Fruit fly (Drosophila melanogaster): ENCODE data around the gene CG43131.

CG43131 gene

DNA sequence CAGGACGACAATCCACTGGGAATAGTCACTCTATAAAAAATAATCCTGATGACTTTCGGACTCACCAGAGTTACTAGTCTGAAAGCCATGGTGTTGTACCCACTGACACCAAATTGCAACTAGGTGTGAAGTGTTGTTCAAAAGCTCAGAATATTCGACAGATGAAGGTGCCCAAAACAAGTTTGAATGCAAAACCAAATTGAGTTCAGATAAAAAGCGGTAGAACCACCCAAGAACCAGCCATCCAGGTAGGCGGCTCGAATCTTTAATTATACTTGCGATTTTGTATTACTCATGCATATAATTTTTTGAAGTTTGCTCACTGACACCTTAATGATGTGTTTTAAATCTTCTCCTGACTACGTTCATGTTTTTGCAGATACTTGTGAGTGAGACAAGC lies at the start of gene CG43131:
TSS of gene CG43131 (minus strand) at position 101 of the 400 bp plus-strand sequence.
- no peak for TF ChIP-seq Dll (optimal IDR thresholded peaks at IDR 0.05)
- no peak for TF ChIP-seq pan (optimal IDR thresholded peaks at IDR 0.05)
- TF ChIP-seq psq (optimal IDR thresholded peaks at IDR 0.05), result no peak
- TF ChIP-seq CG8478 (optimal IDR thresholded peaks at IDR 0.05), result no peak
- no peak for TF ChIP-seq usp (GFP tag; optimal IDR thresholded peaks at IDR 0.05)
- TF ChIP-seq EcR (GFP tag; optimal IDR thresholded peaks at IDR 0.05), result no peak

DNA sequence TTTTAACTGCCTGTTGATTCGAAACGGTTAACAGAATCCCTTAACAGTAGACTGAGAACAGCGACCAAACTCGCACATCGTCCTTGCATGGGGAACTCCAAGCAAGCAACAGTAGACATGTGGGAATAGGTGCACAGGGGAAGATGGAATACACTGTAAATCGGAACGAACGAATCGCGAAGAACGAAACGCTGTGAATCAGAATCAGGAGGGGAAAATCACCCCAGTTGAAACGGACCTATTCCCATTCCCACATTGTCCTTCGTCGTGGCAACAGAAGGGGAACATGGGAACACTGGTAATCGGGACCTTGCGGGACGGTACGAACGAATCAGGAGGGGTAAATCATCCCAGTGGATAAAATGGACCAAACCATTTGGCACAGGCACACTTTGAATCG lies 41.5 kb upstream of the CG43131 start, which contains the start of gene dpr16:
TSS of gene dpr16 (plus strand) at position 386 of the 400 bp plus-strand sequence.
- TF ChIP-seq CG8478 (optimal IDR thresholded peaks at IDR 0.05) (no peak), psq (optimal IDR thresholded peaks at IDR 0.05) (no peak), usp (GFP tag; optimal IDR thresholded peaks at IDR 0.05) (no peak), EcR (GFP tag; optimal IDR thresholded peaks at IDR 0.05) (no peak)

dm6 chr3R:5138889-5139288 lies 29.9 kb upstream of the CG43131 start, which contains the start of gene CG12589:
Gene CG12589, minus strand, starts transcription at chr3R:5138989.
- TF ChIP-seq usp (GFP tag; optimal IDR thresholded peaks at IDR 0.05) (no peak), CG8478 (optimal IDR thresholded peaks at IDR 0.05) (no peak), psq (optimal IDR thresholded peaks at IDR 0.05) (no peak), pan (optimal IDR thresholded peaks at IDR 0.05) (no peak), Dll (optimal IDR thresholded peaks at IDR 0.05) (no peak), EcR (GFP tag; optimal IDR thresholded peaks at IDR 0.05) (no peak)

dm6 chr3R:5127790-5128243 lies 18.8 kb upstream of the CG43131 start, which contains the start of gene RabGGTa:
Gene RabGGTa, plus strand, starts transcription at chr3R:5128087.
- TF ChIP-seq CG8478 (optimal IDR thresholded peaks at IDR 0.05), result no peak
- no peak for TF ChIP-seq EcR (GFP tag; optimal IDR thresholded peaks at IDR 0.05)
- TF ChIP-seq psq (optimal IDR thresholded peaks at IDR 0.05), result no peak
- TF ChIP-seq Dll (optimal IDR thresholded peaks at IDR 0.05), result no peak
- no peak for TF ChIP-seq pan (optimal IDR thresholded peaks at IDR 0.05)
- no peak for TF ChIP-seq usp (GFP tag; optimal IDR thresholded peaks at IDR 0.05)

DNA sequence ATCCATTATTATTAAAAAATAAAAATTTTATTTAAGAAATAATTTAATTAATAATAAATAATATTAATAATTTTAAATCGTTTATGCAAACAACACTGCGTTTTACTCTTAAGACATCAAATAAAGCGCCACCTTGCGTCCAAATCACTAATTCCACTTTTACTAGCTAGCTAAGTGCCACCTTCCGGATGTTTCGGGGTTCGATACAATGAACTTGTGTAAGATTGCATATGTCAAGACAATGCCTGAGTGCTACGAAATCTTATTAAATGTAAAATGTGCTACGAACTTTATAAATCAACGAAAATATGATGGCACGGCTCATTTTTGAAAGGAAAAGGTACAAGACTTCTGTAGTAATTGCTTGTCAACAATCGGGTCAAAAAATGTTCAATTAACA lies 17.9 kb upstream of the CG43131 start:
- TF ChIP-seq EcR (GFP tag; optimal IDR thresholded peaks at IDR 0.05) (no peak), CG8478 (optimal IDR thresholded peaks at IDR 0.05) (no peak), psq (optimal IDR thresholded peaks at IDR 0.05) (no peak), Dll (optimal IDR thresholded peaks at IDR 0.05) (no peak), pan (optimal IDR thresholded peaks at IDR 0.05) (no peak), usp (GFP tag; optimal IDR thresholded peaks at IDR 0.05) (no peak)

dm6 chr3R:5125832-5126231 lies 16.9 kb upstream of the CG43131 start:
- TF ChIP-seq pan (optimal IDR thresholded peaks at IDR 0.05) (no peak), EcR (GFP tag; optimal IDR thresholded peaks at IDR 0.05) (no peak), CG8478 (optimal IDR thresholded peaks at IDR 0.05) (no peak), psq (optimal IDR thresholded peaks at IDR 0.05) (no peak), Dll (optimal IDR thresholded peaks at IDR 0.05) (no peak), usp (GFP tag; optimal IDR thresholded peaks at IDR 0.05) (no peak)

dm6 chr3R:5124928-5125327 lies 15.9 kb upstream of the CG43131 start:
- TF ChIP-seq usp (GFP tag; optimal IDR thresholded peaks at IDR 0.05), result no peak
- no peak for TF ChIP-seq pan (optimal IDR thresholded peaks at IDR 0.05)
- TF ChIP-seq Dll (optimal IDR thresholded peaks at IDR 0.05), result no peak
- TF ChIP-seq CG8478 (optimal IDR thresholded peaks at IDR 0.05), result no peak
- no peak for TF ChIP-seq psq (optimal IDR thresholded peaks at IDR 0.05)
- no peak for TF ChIP-seq EcR (GFP tag; optimal IDR thresholded peaks at IDR 0.05)

DNA sequence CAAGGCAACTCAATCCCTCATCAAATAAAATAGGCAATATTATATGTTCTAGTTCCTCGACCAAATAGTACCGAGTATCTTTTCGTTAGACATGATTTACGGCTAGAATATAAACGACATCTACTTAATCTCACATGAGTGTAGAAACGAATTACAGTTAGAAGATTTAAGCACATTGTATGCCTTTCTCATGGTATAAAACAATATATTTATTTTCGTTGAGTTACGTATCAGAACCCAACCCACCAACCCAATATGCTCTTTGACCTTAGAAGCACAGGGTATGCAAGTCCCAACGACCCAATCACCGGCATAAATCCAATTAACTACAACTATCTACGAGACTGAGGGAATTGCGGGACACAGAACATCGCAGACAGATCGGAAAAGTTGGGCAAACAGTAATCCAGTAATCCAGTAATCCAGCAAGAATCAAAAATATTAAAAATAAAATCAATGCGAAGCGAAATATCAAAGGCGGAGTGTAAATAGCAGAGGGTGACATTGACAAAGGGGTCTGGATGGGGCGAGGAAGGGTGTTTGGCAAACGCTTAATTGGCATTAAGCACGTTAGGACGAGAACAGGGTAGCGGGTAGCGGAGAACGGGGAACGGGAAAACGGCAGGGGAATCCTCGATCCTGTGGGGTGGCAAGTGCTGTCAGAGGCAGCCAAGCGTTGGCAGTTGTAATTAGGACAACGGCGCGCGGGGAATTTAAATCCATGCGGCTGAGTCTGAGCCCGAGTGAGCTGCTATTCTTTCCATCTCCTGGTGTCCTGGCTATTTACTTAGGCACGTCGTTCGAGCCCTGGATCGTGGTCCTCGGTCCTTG lies 13.5 kb upstream of the CG43131 start:
- no peak for TF ChIP-seq pan (optimal IDR thresholded peaks at IDR 0.05)
- TF ChIP-seq usp (GFP tag; optimal IDR thresholded peaks at IDR 0.05), result no peak
- no peak for TF ChIP-seq CG8478 (optimal IDR thresholded peaks at IDR 0.05)
- TF ChIP-seq Dll (optimal IDR thresholded peaks at IDR 0.05), result no peak
- no peak for TF ChIP-seq EcR (GFP tag; optimal IDR thresholded peaks at IDR 0.05)

dm6 chr3R:5120461-5121214 lies 11.7 kb upstream of the CG43131 start:
- TF ChIP-seq psq (optimal IDR thresholded peaks at IDR 0.05) (no peak), CG8478 (optimal IDR thresholded peaks at IDR 0.05) (no peak)

DNA sequence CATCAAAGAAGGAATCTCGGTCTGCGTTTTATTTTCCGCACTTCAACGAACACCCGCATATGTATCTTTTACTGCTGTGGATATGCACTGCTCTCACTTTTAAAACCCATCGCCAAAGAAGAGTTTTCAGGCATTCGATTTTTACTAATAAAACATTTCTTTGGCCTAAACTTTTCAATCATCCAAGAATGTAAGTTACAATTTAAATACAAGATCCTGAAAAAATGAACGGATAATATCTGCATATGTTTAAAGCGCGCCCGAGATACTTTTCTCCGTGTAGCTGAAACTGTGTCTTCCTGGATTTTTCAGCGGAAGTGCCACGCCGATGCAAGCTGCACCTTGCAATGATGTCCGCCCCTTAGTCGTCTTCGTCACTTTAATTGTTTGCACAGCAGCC lies 9.2 kb upstream of the CG43131 start:
- TF ChIP-seq CG8478 (optimal IDR thresholded peaks at IDR 0.05), result no peak
- peak; percentile 18 for TF ChIP-seq pan (optimal IDR thresholded peaks at IDR 0.05)

DNA sequence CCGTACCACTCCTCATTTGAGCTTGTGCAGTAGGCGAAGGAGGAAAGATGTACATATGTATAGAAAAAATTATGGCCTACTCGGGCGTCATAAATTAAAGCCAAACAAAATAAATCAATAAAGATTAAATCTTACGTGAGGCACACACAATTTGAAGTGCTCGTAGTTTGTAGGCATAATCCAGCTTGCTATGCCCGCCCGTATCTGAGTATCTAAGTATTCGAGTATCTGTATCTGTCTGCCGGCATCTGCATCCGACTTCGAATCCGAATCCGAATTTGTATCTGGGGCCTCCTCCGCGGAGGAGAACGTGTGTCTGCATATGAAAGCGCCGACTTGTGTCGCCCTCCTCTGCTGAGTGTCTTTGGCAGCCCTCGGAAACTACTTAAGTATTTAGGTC lies 7.4 kb upstream of the CG43131 start:
- TF ChIP-seq pan (optimal IDR thresholded peaks at IDR 0.05) (no peak), usp (GFP tag; optimal IDR thresholded peaks at IDR 0.05) (no peak), Dll (optimal IDR thresholded peaks at IDR 0.05) (no peak), CG8478 (optimal IDR thresholded peaks at IDR 0.05) (no peak), psq (optimal IDR thresholded peaks at IDR 0.05) (no peak), EcR (GFP tag; optimal IDR thresholded peaks at IDR 0.05) (no peak)

- no peak for TF ChIP-seq usp (GFP tag; optimal IDR thresholded peaks at IDR 0.05)
- no peak for TF ChIP-seq Dll (optimal IDR thresholded peaks at IDR 0.05)
- TF ChIP-seq pan (optimal IDR thresholded peaks at IDR 0.05), result no peak
- no peak for TF ChIP-seq psq (optimal IDR thresholded peaks at IDR 0.05)
- TF ChIP-seq CG8478 (optimal IDR thresholded peaks at IDR 0.05), result no peak
- no peak for TF ChIP-seq EcR (GFP tag; optimal IDR thresholded peaks at IDR 0.05)
Measured at dm6 chr3R:5115448-5115847, 6.5 kb upstream of the CG43131 start.
